Fruit fly (Drosophila melanogaster): Measurements from ENCODE around the gene CG2961.

- TF ChIP-seq Sin3A (optimal IDR thresholded peaks at IDR 0.05) (no peak), psq (optimal IDR thresholded peaks at IDR 0.05) (no peak)
Measured at dm6 chrX:10242883-10243282, 10.0 kb upstream of the CG2961 start.

Measured in Kc167 (cell line).